7 worm cellular contexts compared by ENCODE assay signal in the genomic region with DNA sequence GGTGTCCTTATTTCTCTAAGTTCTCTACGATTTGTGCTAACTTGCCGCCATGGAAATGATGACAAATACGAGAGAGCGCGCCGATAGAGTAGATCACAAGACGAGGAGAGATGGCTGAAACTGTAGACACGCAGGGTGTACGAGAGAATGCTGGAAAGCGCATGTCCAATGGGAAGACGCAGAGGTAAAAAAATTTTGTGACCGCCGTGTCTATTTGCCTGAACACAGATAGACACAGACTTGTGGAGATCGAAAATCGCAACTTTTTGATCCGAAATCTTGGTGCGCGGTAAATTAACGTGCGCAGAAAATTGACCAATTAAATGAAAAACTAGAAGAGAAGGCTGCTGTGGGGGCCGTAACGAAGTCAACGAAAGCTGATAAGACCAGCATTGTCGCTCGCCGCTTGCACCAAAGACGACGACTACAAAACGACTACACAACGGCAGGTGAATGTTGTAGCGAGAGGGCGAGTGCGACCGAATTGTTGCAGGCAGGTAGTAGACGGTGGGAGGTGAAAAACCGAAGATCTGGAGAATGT.
A peak's percentile ranks its signal among the peaks of the same experiment; 100 is the strongest.
TF ChIP-seq lines count a peak whose summit lies in the region.

No protein-coding gene starts in this region.

TF ChIP-seq in whole organism, L1 larva, 84 proteins besides CTCF, POLR2A, EP300 and RAD21 (continued from another document and continues in another):
- TF ChIP-seq pag-3 (tag; optimal IDR thresholded peaks at IDR 0.05; lab: Kevin White, UChicago; ENCODE audit: borderline replicate concordance, insufficient read depth) (no peak), mdl-1 (tag; optimal IDR thresholded peaks at IDR 0.05; lab: Kevin White, UChicago) (peak in 1 of 2 experiments; percentile 82), hlh-4 (tag; optimal IDR thresholded peaks at IDR 0.05; lab: Kevin White, UChicago) (no peak), mab-9 (GFP tag; IDR thresholded peaks at IDR 0.05; lab: Robert Waterston, UW) (0 out of 2 replicates have a peak, but pooled peaks have one; percentile 36), grh-1 (GFP tag; IDR thresholded peaks at IDR 0.05; lab: Robert Waterston, UW) (peak; percentile 70), sox-4 (tag; optimal IDR thresholded peaks at IDR 0.05; lab: Kevin White, UChicago) (no peak), nhr-76 (tag; optimal IDR thresholded peaks at IDR 0.05; lab: Kevin White, UChicago) (no peak), nhr-12 (tag; optimal IDR thresholded peaks at IDR 0.05; lab: Kevin White, UChicago) (no peak), egl-13 (tag; optimal IDR thresholded peaks at IDR 0.05; lab: Kevin White, UChicago) (no peak), elt-2 (tag; optimal IDR thresholded peaks at IDR 0.05; lab: Kevin White, UChicago) (no peak), F16B12.6 (tag; optimal IDR thresholded peaks at IDR 0.05; lab: Kevin White, UChicago) (no peak), nhr-71 (tag; optimal IDR thresholded peaks at IDR 0.05; lab: Kevin White, UChicago) (peak; percentile 95), ceh-8 (GFP tag; optimal IDR thresholded peaks at IDR 0.05; lab: Kevin White, UChicago) (no peak), nhr-85 (tag; lab: Kevin White, UChicago) (peak; percentile 99), swsn-7 (tag; optimal IDR thresholded peaks at IDR 0.05; lab: Kevin White, UChicago) (peak; percentile 81), skn-1 (tag; optimal IDR thresholded peaks at IDR 0.05; lab: Kevin White, UChicago) (no peak), ces-1 (GFP tag; optimal IDR thresholded peaks at IDR 0.05; lab: Kevin White, UChicago) (no peak), unc-62 (GFP tag; optimal IDR thresholded peaks at IDR 0.05; lab: Kevin White, UChicago) (no peak)

TF ChIP-seq in whole organism, L2 larva, 48 proteins besides CTCF, POLR2A, EP300 and RAD21 (continued from another document and continues in another):
- TF ChIP-seq unc-39 (tag; optimal IDR thresholded peaks at IDR 0.05; lab: Kevin White, UChicago) = no peak
- TF ChIP-seq fos-1 (tag; optimal IDR thresholded peaks at IDR 0.05; lab: Kevin White, UChicago) = peak; percentile 56
- peak; percentile 49 for TF ChIP-seq zag-1 (tag; optimal IDR thresholded peaks at IDR 0.05; lab: Kevin White, UChicago)
- TF ChIP-seq unc-55 (GFP tag; optimal IDR thresholded peaks at IDR 0.05; lab: Kevin White, UChicago) = peak; percentile 46
- TF ChIP-seq mdl-1 (tag; optimal IDR thresholded peaks at IDR 0.05; lab: Kevin White, UChicago) = peak; percentile 58 to 71
- no peak for TF ChIP-seq nhr-77 (tag; optimal IDR thresholded peaks at IDR 0.05; lab: Kevin White, UChicago)
- TF ChIP-seq Y55F3AM.14 (GFP tag; optimal IDR thresholded peaks at IDR 0.05; lab: Kevin White, UChicago) = peak; percentile 35
- peak; percentile 90 for TF ChIP-seq nhr-129 (tag; optimal IDR thresholded peaks at IDR 0.05; lab: Kevin White, UChicago)
- TF ChIP-seq nhr-237 (tag; optimal IDR thresholded peaks at IDR 0.05; lab: Kevin White, UChicago) = no peak
- peak; percentile 60 for TF ChIP-seq gmeb-1 (tag; optimal IDR thresholded peaks at IDR 0.05; lab: Kevin White, UChicago)
- no peak for TF ChIP-seq nhr-11 (tag; optimal IDR thresholded peaks at IDR 0.05; lab: Kevin White, UChicago)
- peak; percentile 84 for TF ChIP-seq egl-27 (tag; optimal IDR thresholded peaks at IDR 0.05; lab: Kevin White, UChicago)
- no peak for TF ChIP-seq mab-5 (tag; optimal IDR thresholded peaks at IDR 0.05; lab: Kevin White, UChicago)
- TF ChIP-seq ceh-82 (tag; optimal IDR thresholded peaks at IDR 0.05; lab: Kevin White, UChicago) = peak; percentile 20
- no peak for TF ChIP-seq nhr-10 (tag; optimal IDR thresholded peaks at IDR 0.05; lab: Kevin White, UChicago)
- TF ChIP-seq blmp-1 (tag; optimal IDR thresholded peaks at IDR 0.05; lab: Kevin White, UChicago; ENCODE audit: insufficient read depth) = peak; percentile 59
- no peak for TF ChIP-seq nhr-12 (tag; optimal IDR thresholded peaks at IDR 0.05; lab: Kevin White, UChicago)
- TF ChIP-seq crh-2 (tag; optimal IDR thresholded peaks at IDR 0.05; lab: Kevin White, UChicago) = peak; percentile 54

TF ChIP-seq in whole organism, L3 larva, 47 proteins besides CTCF, POLR2A, EP300 and RAD21 (continued from another document):
- TF ChIP-seq nhr-67 (tag; optimal IDR thresholded peaks at IDR 0.05; lab: Kevin White, UChicago) = no peak
- TF ChIP-seq pha-4 (tag; optimal IDR thresholded peaks at IDR 0.05; lab: Kevin White, UChicago) = peak; percentile 81
- peak; percentile 84 for TF ChIP-seq nfya-1 (tag; optimal IDR thresholded peaks at IDR 0.05; lab: Kevin White, UChicago; ENCODE audit: insufficient read depth)
- no peak for TF ChIP-seq nhr-28 (tag; optimal IDR thresholded peaks at IDR 0.05; lab: Kevin White, UChicago)
- TF ChIP-seq mml-1 (tag; optimal IDR thresholded peaks at IDR 0.05; lab: Kevin White, UChicago) = no peak
- TF ChIP-seq ztf-11 (tag; optimal IDR thresholded peaks at IDR 0.05; lab: Kevin White, UChicago) = no peak
- TF ChIP-seq nhr-25 (tag; optimal IDR thresholded peaks at IDR 0.05; lab: Kevin White, UChicago) = peak; percentile 94
- TF ChIP-seq ceh-28 (tag; optimal IDR thresholded peaks at IDR 0.05; lab: Kevin White, UChicago) = peak; percentile 67
- TF ChIP-seq nhr-43 (tag; optimal IDR thresholded peaks at IDR 0.05; lab: Kevin White, UChicago; ENCODE audit: poor library complexity, severe bottlenecking) = peak; percentile 94
- TF ChIP-seq elt-3 (tag; optimal IDR thresholded peaks at IDR 0.05; lab: Kevin White, UChicago) = no peak
- peak; percentile 12 for TF ChIP-seq lin-39 (tag; optimal IDR thresholded peaks at IDR 0.05; lab: Kevin White, UChicago)
- peak; percentile 67 for TF ChIP-seq nhr-11 (tag; optimal IDR thresholded peaks at IDR 0.05; lab: Kevin White, UChicago)
- TF ChIP-seq unc-62 (GFP tag; optimal IDR thresholded peaks at IDR 0.05; lab: Kevin White, UChicago) = no peak
- peak; percentile 59 for TF ChIP-seq tbx-2 (tag; optimal IDR thresholded peaks at IDR 0.05; lab: Kevin White, UChicago)
- TF ChIP-seq elt-2 (tag; optimal IDR thresholded peaks at IDR 0.05; lab: Kevin White, UChicago) = peak; percentile 47
- peak; percentile 94 for TF ChIP-seq nhr-23 (tag; optimal IDR thresholded peaks at IDR 0.05; lab: Kevin White, UChicago)
- no peak for TF ChIP-seq fos-1 (tag; optimal IDR thresholded peaks at IDR 0.05; lab: Kevin White, UChicago)
- no peak for TF ChIP-seq fkh-10 (GFP tag; optimal IDR thresholded peaks at IDR 0.05; lab: Kevin White, UChicago)

TF ChIP-seq in whole organism, L4 larva, 104 proteins besides CTCF, POLR2A, EP300 and RAD21 (continued from another document and continues in another):
- no peak for TF ChIP-seq mxl-2 (GFP tag; conservative IDR thresholded peaks at IDR 0.05; lab: Robert Waterston, UW)
- TF ChIP-seq R02D3.7 (tag; optimal IDR thresholded peaks at IDR 0.05; lab: Kevin White, UChicago) = no peak
- TF ChIP-seq zip-11 (GFP tag; IDR thresholded peaks at IDR 0.05; lab: Robert Waterston, UW) = no peak
- no peak for TF ChIP-seq dmd-9 (GFP tag; IDR thresholded peaks at IDR 0.05; lab: Robert Waterston, UW)
- no peak for TF ChIP-seq ZK546.5 (tag; optimal IDR thresholded peaks at IDR 0.05; lab: Kevin White, UChicago)
- peak; percentile 62 for TF ChIP-seq jun-1 (tag; optimal IDR thresholded peaks at IDR 0.05; lab: Kevin White, UChicago)
- no peak for TF ChIP-seq snpc-4 (tag; optimal IDR thresholded peaks at IDR 0.05; lab: Kevin White, UChicago)
- no peak for TF ChIP-seq Y105C5A.15 (GFP tag; IDR thresholded peaks at IDR 0.05; lab: Robert Waterston, UW)
- no peak for TF ChIP-seq arid-1 (GFP tag; conservative IDR thresholded peaks at IDR 0.05; lab: Robert Waterston, UW)
- TF ChIP-seq set-16 (GFP tag; IDR thresholded peaks at IDR 0.05; lab: Robert Waterston, UW) = 0 out of 2 replicates have a peak, but pooled peaks have one; percentile 16
- peak; percentile 89 for TF ChIP-seq hlh-11 (tag; optimal IDR thresholded peaks at IDR 0.05; lab: Kevin White, UChicago)
- TF ChIP-seq nhr-10 (tag; optimal IDR thresholded peaks at IDR 0.05; lab: Kevin White, UChicago) = peak; percentile 55
- TF ChIP-seq cey-2 (tag; optimal IDR thresholded peaks at IDR 0.05; lab: Kevin White, UChicago; ENCODE audit: borderline replicate concordance, insufficient read depth) = no peak
- no peak for TF ChIP-seq F44E2.7 (GFP tag; IDR thresholded peaks at IDR 0.05; lab: Robert Waterston, UW)
- TF ChIP-seq lin-39 (tag; optimal IDR thresholded peaks at IDR 0.05; lab: Kevin White, UChicago) = no peak
- TF ChIP-seq F49E8.2 (tag; optimal IDR thresholded peaks at IDR 0.05; lab: Kevin White, UChicago; ENCODE audit: borderline replicate concordance) = no peak
- no peak for TF ChIP-seq Y75B8A.6 (GFP tag; IDR thresholded peaks at IDR 0.05; lab: Robert Waterston, UW)
- no peak for TF ChIP-seq unc-130 (GFP tag; optimal IDR thresholded peaks at IDR 0.05; lab: Kevin White, UChicago)
- no peak for TF ChIP-seq ceh-28 (tag; optimal IDR thresholded peaks at IDR 0.05; lab: Kevin White, UChicago)

TF ChIP-seq in whole organism, late embryonic, 69 proteins besides CTCF, POLR2A, EP300 and RAD21 (continued from another document and continues in another):
- TF ChIP-seq nhr-232 (tag; optimal IDR thresholded peaks at IDR 0.05; lab: Kevin White, UChicago) = no peak
- peak; percentile 91 for TF ChIP-seq ceh-30 (tag; optimal IDR thresholded peaks at IDR 0.05; lab: Kevin White, UChicago)
- peak; percentile 20 for TF ChIP-seq unc-55 (GFP tag; optimal IDR thresholded peaks at IDR 0.05; lab: Kevin White, UChicago)
- peak; percentile 35 for TF ChIP-seq dve-1 (tag; optimal IDR thresholded peaks at IDR 0.05; lab: Kevin White, UChicago)
- TF ChIP-seq K09A11.1 (tag; optimal IDR thresholded peaks at IDR 0.05; lab: Kevin White, UChicago; ENCODE audit: insufficient read depth) = no peak
- TF ChIP-seq sox-2 (GFP tag; IDR thresholded peaks at IDR 0.05; lab: Robert Waterston, UW) = no peak
- TF ChIP-seq nfya-1 (tag; optimal IDR thresholded peaks at IDR 0.05; lab: Kevin White, UChicago) = peak; percentile 79
- no peak for TF ChIP-seq eyg-1 (tag; optimal IDR thresholded peaks at IDR 0.05; lab: Kevin White, UChicago)
- no peak for TF ChIP-seq fax-1 (tag; optimal IDR thresholded peaks at IDR 0.05; lab: Kevin White, UChicago)
- peak; percentile 25 for TF ChIP-seq unc-42 (tag; optimal IDR thresholded peaks at IDR 0.05; lab: Kevin White, UChicago)
- no peak for TF ChIP-seq elt-4 (tag; optimal IDR thresholded peaks at IDR 0.05; lab: Kevin White, UChicago)
- no peak for TF ChIP-seq pax-1 (tag; optimal IDR thresholded peaks at IDR 0.05; lab: Kevin White, UChicago)
- TF ChIP-seq hlh-30 (tag; optimal IDR thresholded peaks at IDR 0.05; lab: Kevin White, UChicago; ENCODE audit: insufficient read depth) = peak; percentile 88
- no peak for TF ChIP-seq ttx-3 (tag; optimal IDR thresholded peaks at IDR 0.05; lab: Kevin White, UChicago)
- TF ChIP-seq pqm-1 (tag; optimal IDR thresholded peaks at IDR 0.05; lab: Kevin White, UChicago) = no peak
- TF ChIP-seq ets-4 (tag; optimal IDR thresholded peaks at IDR 0.05; lab: Kevin White, UChicago) = no peak
- no peak for TF ChIP-seq pha-2 (tag; optimal IDR thresholded peaks at IDR 0.05; lab: Kevin White, UChicago)
- no peak for TF ChIP-seq hlh-8 (tag; optimal IDR thresholded peaks at IDR 0.05; lab: Kevin White, UChicago)
- no peak for TF ChIP-seq sox-4 (tag; optimal IDR thresholded peaks at IDR 0.05; lab: Kevin White, UChicago)
- TF ChIP-seq fkh-6 (tag; optimal IDR thresholded peaks at IDR 0.05; lab: Kevin White, UChicago) = no peak
- TF ChIP-seq F13H6.1 (tag; optimal IDR thresholded peaks at IDR 0.05; lab: Kevin White, UChicago) = peak; percentile 32

TF ChIP-seq in whole organism, mixed stage, embryonic, 35 proteins besides CTCF, POLR2A, EP300 and RAD21 (continued from another document):
- TF ChIP-seq nhr-28 (tag; optimal IDR thresholded peaks at IDR 0.05; lab: Kevin White, UChicago) = no peak
- TF ChIP-seq nhr-12 (tag; optimal IDR thresholded peaks at IDR 0.05; lab: Kevin White, UChicago) = no peak
- peak; percentile 49 for TF ChIP-seq unc-62 (GFP tag; optimal IDR thresholded peaks at IDR 0.05; lab: Kevin White, UChicago)
- TF ChIP-seq ham-2 (GFP tag; optimal IDR thresholded peaks at IDR 0.05; lab: Kevin White, UChicago) = peak; percentile 73
- no peak for TF ChIP-seq sptf-1 (tag; optimal IDR thresholded peaks at IDR 0.05; lab: Kevin White, UChicago)
- no peak for TF ChIP-seq cnd-1 (tag; optimal IDR thresholded peaks at IDR 0.05; lab: Kevin White, UChicago)
- no peak for TF ChIP-seq unc-39 (tag; optimal IDR thresholded peaks at IDR 0.05; lab: Kevin White, UChicago)
- no peak for TF ChIP-seq lin-32 (GFP tag; optimal IDR thresholded peaks at IDR 0.05; lab: Kevin White, UChicago)
- TF ChIP-seq mab-5 (tag; optimal IDR thresholded peaks at IDR 0.05; lab: Kevin White, UChicago) = no peak
- no peak for TF ChIP-seq ztf-11 (tag; optimal IDR thresholded peaks at IDR 0.05; lab: Kevin White, UChicago)
- no peak for TF ChIP-seq zip-8 (tag; optimal IDR thresholded peaks at IDR 0.05; lab: Kevin White, UChicago)
- no peak for TF ChIP-seq M03D4.4 (tag; optimal IDR thresholded peaks at IDR 0.05; lab: Kevin White, UChicago)
- TF ChIP-seq nhr-237 (tag; optimal IDR thresholded peaks at IDR 0.05; lab: Kevin White, UChicago) = peak; percentile 85
- peak; percentile 10 for TF ChIP-seq blmp-1 (tag; optimal IDR thresholded peaks at IDR 0.05; lab: Kevin White, UChicago)
- no peak for TF ChIP-seq mep-1 (tag; optimal IDR thresholded peaks at IDR 0.05; lab: Kevin White, UChicago)
- TF ChIP-seq bed-3 (GFP tag; optimal IDR thresholded peaks at IDR 0.05; lab: Kevin White, UChicago) = no peak
- no peak for TF ChIP-seq tbx-8 (GFP tag; optimal IDR thresholded peaks at IDR 0.05; lab: Kevin White, UChicago)
- TF ChIP-seq ces-1 (GFP tag; optimal IDR thresholded peaks at IDR 0.05; lab: Kevin White, UChicago) = no peak
TF ChIP-seq in whole organism, mixed stage, embryonic: peak in this region for 7.

TF ChIP-seq in whole organism, young adult, 124 proteins besides CTCF, POLR2A, EP300 and RAD21 (continued from another document and continues in another):
- TF ChIP-seq snpc-4 (GFP tag; optimal IDR thresholded peaks at IDR 0.05; lab: Kevin White, UChicago) (no peak), snpc-4 (tag; optimal IDR thresholded peaks at IDR 0.05; lab: Kevin White, UChicago) (peak; percentile 25 to 68 (median 48)), attf-6 (GFP tag; IDR thresholded peaks at IDR 0.05; lab: Robert Waterston, UW) (no peak), B0019.2 (GFP tag; conservative IDR thresholded peaks at IDR 0.05; lab: Robert Waterston, UW) (no peak), dox-1 (GFP tag; IDR thresholded peaks at IDR 0.05; lab: Robert Waterston, UW) (peak; percentile 66), hmg-20 (GFP tag; IDR thresholded peaks at IDR 0.05; lab: Robert Waterston, UW) (no peak), F55B11.4 (tag; optimal IDR thresholded peaks at IDR 0.05; lab: Kevin White, UChicago; ENCODE audit: borderline replicate concordance, insufficient read depth) (no peak), hsf-1 (GFP tag; IDR thresholded peaks at IDR 0.05; lab: Robert Waterston, UW) (peak; percentile 56; the same call in 1 of the 2 replicates), F49E8.2 (tag; optimal IDR thresholded peaks at IDR 0.05; lab: Kevin White, UChicago; ENCODE audit: insufficient read depth) (no peak), attf-3 (GFP tag; conservative IDR thresholded peaks at IDR 0.05; lab: Robert Waterston, UW) (0 out of 2 replicates have a peak, but pooled peaks have one; percentile 22), dpl-1 (GFP tag; optimal IDR thresholded peaks at IDR 0.05; lab: Kevin White, UChicago) (peak; percentile 18), B0336.3 (GFP tag; IDR thresholded peaks at IDR 0.05; lab: Robert Waterston, UW) (peak; percentile 68), ztf-6 (GFP tag; IDR thresholded peaks at IDR 0.05; lab: Robert Waterston, UW) (no peak), Y56A3A.18 (GFP tag; IDR thresholded peaks at IDR 0.05; lab: Robert Waterston, UW) (no peak), C06A6.2 (GFP tag; conservative IDR thresholded peaks at IDR 0.05; lab: Robert Waterston, UW) (0 out of 2 replicates have a peak, but pooled peaks have one; percentile 56), egl-18 (GFP tag; IDR thresholded peaks at IDR 0.05; lab: Robert Waterston, UW) (no peak), ztf-18 (tag; optimal IDR thresholded peaks at IDR 0.05; lab: Kevin White, UChicago) (no peak), ztf-28 (GFP tag; IDR thresholded peaks at IDR 0.05; lab: Robert Waterston, UW) (0 out of 2 replicates have a peak, but pooled peaks have one; percentile 28), unc-62 (GFP tag; optimal IDR thresholded peaks at IDR 0.05; lab: Kevin White, UChicago) (no peak), bed-1 (GFP tag; IDR thresholded peaks at IDR 0.05; lab: Robert Waterston, UW) (no peak), ceh-27 (GFP tag; optimal IDR thresholded peaks at IDR 0.05; lab: Kevin White, UChicago) (peak; percentile 9), nfya-2 (GFP tag; IDR thresholded peaks at IDR 0.05; lab: Robert Waterston, UW) (no peak), nhr-120 (GFP tag; IDR thresholded peaks at IDR 0.05; lab: Robert Waterston, UW) (no peak), ceh-58 (GFP tag; IDR thresholded peaks at IDR 0.05; lab: Robert Waterston, UW) (no peak), ztf-22 (GFP tag; optimal IDR thresholded peaks at IDR 0.05; lab: Kevin White, UChicago) (no peak), C17E4.6 (GFP tag; IDR thresholded peaks at IDR 0.05; lab: Robert Waterston, UW) (no peak), lsl-1 (GFP tag; optimal IDR thresholded peaks at IDR 0.05; lab: Kevin White, UChicago) (peak; percentile 39)
